Fruit fly (Drosophila melanogaster) whole organism, prepupa: ENCODE results near the gene CG31546.

Experiments used
- CG10631 ChIP-seq: fragments of 200-800 bp; sonication (Bioruptor generic); optimal IDR thresholded peaks from 2 replicates; lab custom pipeline; 2016; ENCODE audit warnings: missing biosample characterization, missing genetic modification characterization
- CG10669 ChIP-seq: fragments of 200-800 bp; sonication (Bioruptor generic); optimal IDR thresholded peaks from 3 replicates; lab custom pipeline; 2018; ENCODE audit warnings: missing biosample characterization, mild to moderate bottlenecking, missing genetic modification characterization, moderate library complexity
- CG11294 ChIP-seq: fragments of 200-800 bp; sonication (Bioruptor generic); IDR thresholded peaks from 2 replicates; pipeline ENCODE4 v1.3.6; 2022; ENCODE audit warnings: missing biosample characterization, missing genetic modification characterization
- CG15336 ChIP-seq: fragments of 200-800 bp; sonication (Bioruptor generic); IDR thresholded peaks from 2 replicates; pipeline ENCODE4 v1.3.6; 2022; ENCODE audit warnings: missing biosample characterization, missing genetic modification characterization
- CG1621 ChIP-seq: fragments of 200-800 bp; sonication (Bioruptor generic); optimal IDR thresholded peaks from 3 replicates; lab custom pipeline; 2018; ENCODE audit warnings: missing biosample characterization, mild to moderate bottlenecking, missing genetic modification characterization
- CG16779 ChIP-seq: fragments of 200-800 bp; sonication (Bioruptor generic); optimal IDR thresholded peaks from 3 replicates; lab custom pipeline; 2017; ENCODE audit warnings: missing biosample characterization, mild to moderate bottlenecking, missing genetic modification characterization
- CG3032 ChIP-seq: fragments of 200-800 bp; optimal IDR thresholded peaks from 2 replicates; lab custom pipeline; 2019; ENCODE audit warnings: missing biosample characterization, mild to moderate bottlenecking, missing genetic modification characterization, moderate library complexity
- CG31627 ChIP-seq: fragments of 200-800 bp; sonication (Bioruptor generic); optimal IDR thresholded peaks from 3 replicates; lab custom pipeline; 2016; ENCODE audit warnings: missing biosample characterization, missing genetic modification characterization
- CG32006 ChIP-seq: fragments of 200-800 bp; sonication (Bioruptor generic); optimal IDR thresholded peaks from 3 replicates; lab custom pipeline; 2017; ENCODE audit warnings: missing biosample characterization, mild to moderate bottlenecking, missing genetic modification characterization
- CG34406 ChIP-seq: fragments of 200-800 bp; sonication (Bioruptor generic); optimal IDR thresholded peaks from 3 replicates; lab custom pipeline; 2016; ENCODE audit warnings: missing biosample characterization, missing genetic modification characterization
- CG3919 ChIP-seq: fragments of 200-800 bp; sonication (Bioruptor generic); optimal IDR thresholded peaks from 3 replicates; lab custom pipeline; 2016; ENCODE audit warnings: missing biosample characterization, missing genetic modification characterization
- CG4318 ChIP-seq: fragments of 200-800 bp; sonication (Bioruptor generic); optimal IDR thresholded peaks from 3 replicates; lab custom pipeline; 2017; ENCODE audit warnings: missing biosample characterization, mild to moderate bottlenecking, missing genetic modification characterization
- CG6276 ChIP-seq: fragments of 200-800 bp; sonication (Bioruptor generic); optimal IDR thresholded peaks from 2 replicates; lab custom pipeline; 2017; ENCODE audit warnings: missing biosample characterization, mild to moderate bottlenecking, missing genetic modification characterization
- CG6854 ChIP-seq: fragments of 200-800 bp; sonication (Bioruptor generic); optimal IDR thresholded peaks from 2 replicates; lab custom pipeline; 2017; ENCODE audit warnings: missing biosample characterization, mild to moderate bottlenecking, missing genetic modification characterization
- CG7368 ChIP-seq: fragments of 200-800 bp; sonication (Bioruptor generic); optimal IDR thresholded peaks from 3 replicates; lab custom pipeline; 2016; ENCODE audit warnings: missing biosample characterization, missing genetic modification characterization
- CG8119 ChIP-seq: fragments of 200-800 bp; sonication (Bioruptor generic); IDR thresholded peaks from 3 replicates; pipeline ENCODE4 v1.3.6; 2022; ENCODE audit warnings: missing biosample characterization, missing genetic modification characterization
- CG8319 ChIP-seq: fragments of 200-800 bp; sonication (Bioruptor generic); optimal IDR thresholded peaks from 3 replicates; lab custom pipeline; 2016; ENCODE audit warnings: missing biosample characterization, missing genetic modification characterization
- CG8632 ChIP-seq: fragments of 200-800 bp; sonication (Bioruptor generic); optimal IDR thresholded peaks from 3 replicates; lab custom pipeline; 2016; ENCODE audit warnings: missing biosample characterization, missing genetic modification characterization
- Eip75B ChIP-seq: fragments of 200-800 bp; sonication (Bioruptor generic); optimal IDR thresholded peaks from 3 replicates; lab custom pipeline; 2016; ENCODE audit warnings: missing biosample characterization, missing genetic modification characterization
- Eip78C ChIP-seq: fragments of 200-800 bp; sonication (Bioruptor generic); peaks from one replicate; lab custom pipeline; 2016; ENCODE audit warnings: missing biosample characterization, missing genetic modification characterization
- Eip93F ChIP-seq: fragments of 200-800 bp; sonication (Bioruptor generic); optimal IDR thresholded peaks from 2 replicates; lab custom pipeline; 2016; ENCODE audit warnings: missing biosample characterization, mild to moderate bottlenecking, missing genetic modification characterization
- Ets21C ChIP-seq: fragments of 200-800 bp; sonication (Bioruptor generic); optimal IDR thresholded peaks from 3 replicates; lab custom pipeline; 2016; ENCODE audit warnings: missing biosample characterization, missing genetic modification characterization
- Ets96B ChIP-seq: fragments of 200-800 bp; optimal IDR thresholded peaks from 2 replicates; lab custom pipeline; 2019; ENCODE audit warnings: missing biosample characterization, mild to moderate bottlenecking, missing genetic modification characterization, moderate library complexity
- Gug ChIP-seq: fragments of 200-800 bp; sonication (Bioruptor generic); IDR thresholded peaks from 2 replicates; pipeline ENCODE4 v1.3.6; 2022; ENCODE audit warnings: missing biosample characterization, missing genetic modification characterization
- Hr38 ChIP-seq: sonication (Bioruptor generic); optimal IDR thresholded peaks from 2 replicates; lab custom pipeline; 2016; ENCODE audit warnings: missing biosample characterization, missing genetic modification characterization
- Hr4 ChIP-seq: fragments of 200-800 bp; sonication (Bioruptor generic); optimal IDR thresholded peaks from 3 replicates; lab custom pipeline; 2016; ENCODE audit warnings: missing biosample characterization, missing genetic modification characterization
- Lpt ChIP-seq: fragments of 200-800 bp; sonication (Bioruptor generic); optimal IDR thresholded peaks from 3 replicates; lab custom pipeline; 2016; ENCODE audit warnings: missing biosample characterization, missing genetic modification characterization
- Met ChIP-seq: fragments of 200-800 bp; sonication (Bioruptor generic); optimal IDR thresholded peaks from 3 replicates; lab custom pipeline; 2016; ENCODE audit warnings: missing biosample characterization, missing genetic modification characterization
- OdsH ChIP-seq: fragments of 200-800 bp; sonication (Bioruptor generic); optimal IDR thresholded peaks from 3 replicates; lab custom pipeline; 2016; ENCODE audit warnings: missing biosample characterization, missing genetic modification characterization
- Smox ChIP-seq: fragments of 200-800 bp; sonication (Bioruptor generic); optimal IDR thresholded peaks from 3 replicates; lab custom pipeline; 2016; ENCODE audit warnings: missing biosample characterization, missing genetic modification characterization
- Sox102F ChIP-seq: fragments of 200-800 bp; sonication (Bioruptor generic); optimal IDR thresholded peaks from 2 replicates; lab custom pipeline; 2016; ENCODE audit warnings: missing biosample characterization, mild to moderate bottlenecking, missing genetic modification characterization
- Sox14 ChIP-seq: fragments of 200-800 bp; sonication (Bioruptor generic); optimal IDR thresholded peaks from 3 replicates; lab custom pipeline; 2016; ENCODE audit warnings: missing biosample characterization, missing genetic modification characterization
- achi ChIP-seq: fragments of 200-800 bp; sonication (Bioruptor generic); optimal IDR thresholded peaks from 3 replicates; lab custom pipeline; 2016; ENCODE audit warnings: missing biosample characterization, missing genetic modification characterization
- acj6 ChIP-seq: fragments of 200-800 bp; sonication (Bioruptor generic); optimal IDR thresholded peaks from 3 replicates; lab custom pipeline; 2016; ENCODE audit warnings: missing biosample characterization, missing genetic modification characterization
- dsx ChIP-seq: fragments of 200-800 bp; optimal IDR thresholded peaks from 3 replicates; lab custom pipeline; 2019; ENCODE audit warnings: missing biosample characterization, mild to moderate bottlenecking, missing genetic modification characterization, moderate library complexity; ENCODE audit not compliant: poor library complexity, severe bottlenecking
- eg ChIP-seq: fragments of 200-800 bp; sonication (Bioruptor generic); IDR thresholded peaks from 3 replicates; pipeline ENCODE4 v1.3.6; 2022; ENCODE audit warnings: missing biosample characterization, missing genetic modification characterization
- esn ChIP-seq: fragments of 200-800 bp; sonication (Bioruptor generic); optimal IDR thresholded peaks from 2 replicates; lab custom pipeline; 2016; ENCODE audit warnings: missing biosample characterization, mild to moderate bottlenecking, missing genetic modification characterization, moderate library complexity
- fkh ChIP-seq: fragments of 200-800 bp; sonication (Bioruptor generic); optimal IDR thresholded peaks from 3 replicates; lab custom pipeline; 2017; ENCODE audit warnings: missing biosample characterization, mild to moderate bottlenecking, missing genetic modification characterization, moderate library complexity
- lz ChIP-seq: fragments of 200-800 bp; sonication (Bioruptor generic); optimal IDR thresholded peaks from 3 replicates; lab custom pipeline; 2016; ENCODE audit warnings: missing biosample characterization, missing genetic modification characterization
- pdm3 ChIP-seq: fragments of 200-800 bp; sonication (Bioruptor generic); optimal IDR thresholded peaks from 3 replicates; lab custom pipeline; 2016; ENCODE audit warnings: missing biosample characterization, missing genetic modification characterization
- salr ChIP-seq, 2 experiments: fragments of 200-800 bp; sonication (Bioruptor generic); optimal IDR thresholded peaks; 3 replicates each; lab custom pipeline; 2016 to 2018; ENCODE audit warnings: missing biosample characterization in 2 of 2, missing genetic modification characterization in 2 of 2, mild to moderate bottlenecking in 1 of 2
- ss ChIP-seq, 2 experiments: fragments of 200-800 bp; sonication (Bioruptor generic); optimal IDR thresholded peaks; 2 replicates in 1 of 2; 3 replicates in 1 of 2; lab custom pipeline; 2017 to 2018; ENCODE audit warnings: mild to moderate bottlenecking in 2 of 2, missing biosample characterization in 2 of 2, missing genetic modification characterization in 2 of 2, moderate library complexity in 1 of 2
- svp ChIP-seq: fragments of 200-800 bp; sonication (Bioruptor generic); peaks from one replicate; lab custom pipeline; 2016; ENCODE audit warnings: missing biosample characterization, missing genetic modification characterization
- topi ChIP-seq: fragments of 200-800 bp; sonication (Bioruptor generic); optimal IDR thresholded peaks from 3 replicates; lab custom pipeline; 2016; ENCODE audit warnings: missing biosample characterization, missing genetic modification characterization

CG31546 gene

dm6 chr3R:5635524-5635923, at the start of gene CG31546:
TSS of gene CG31546 (minus strand) at chr3R:5635624.
- TF ChIP-seq Met (GFP tag; lab: Kevin White, UChicago), result no peak
- TF ChIP-seq fkh (GFP tag; lab: Kevin White, UChicago), result no peak
- TF ChIP-seq CG3032, result no peak
- TF ChIP-seq CG6854 (GFP tag; lab: Kevin White, UChicago), result no peak
- TF ChIP-seq CG16779, result no peak
- TF ChIP-seq CG8319 (GFP tag; lab: Kevin White, UChicago), result no peak
- no peak for TF ChIP-seq CG10669 (GFP tag; lab: Kevin White, UChicago)
- TF ChIP-seq salr (GFP tag; optimal IDR thresholded peaks at IDR 0.05; lab: Kevin White, UChicago), result no peak
- no peak for TF ChIP-seq CG8632 (GFP tag; lab: Kevin White, UChicago)
- no peak for TF ChIP-seq CG31627 (GFP tag; lab: Kevin White, UChicago)
- no peak for TF ChIP-seq Ets96B
- TF ChIP-seq Eip93F (GFP tag; lab: Kevin White, UChicago), result no peak
- TF ChIP-seq topi, result no peak
- TF ChIP-seq pdm3 (GFP tag; lab: Kevin White, UChicago), result no peak
- no peak for TF ChIP-seq CG6276 (GFP tag; lab: Kevin White, UChicago)
- no peak for TF ChIP-seq Hr38 (GFP tag; lab: Kevin White, UChicago)
- TF ChIP-seq Lpt (GFP tag; lab: Kevin White, UChicago), result no peak
- TF ChIP-seq lz, result no peak

dm6 chr3R:5684550-5685118, 49.2 kb upstream of the CG31546 start:
- TF ChIP-seq Eip78C (GFP tag; lab: Kevin White, UChicago), result peak; percentile 60
- TF ChIP-seq Met (GFP tag; lab: Kevin White, UChicago), result no peak
- TF ChIP-seq ss (GFP tag; optimal IDR thresholded peaks at IDR 0.05; lab: Kevin White, UChicago), result peak in 1 of 2 experiments; percentile 12
- TF ChIP-seq CG15336, result no peak
- TF ChIP-seq, all 60 proteins: peak for 2

- peak; percentile 67 for TF ChIP-seq Sox14
- peak; percentile 93 for TF ChIP-seq CG15336
- peak; percentile 75 for TF ChIP-seq CG3919 (GFP tag; lab: Kevin White, UChicago)
- peak; percentile 94 for TF ChIP-seq Hr4 (GFP tag; lab: Kevin White, UChicago)
- peak; percentile 44; the same call in 1 of the 2 replicates for TF ChIP-seq CG11294
- no peak for TF ChIP-seq dsx
- TF ChIP-seq Ets21C (GFP tag; lab: Kevin White, UChicago), result no peak
- TF ChIP-seq Smox (GFP tag; lab: Kevin White, UChicago), result no peak
- peak; percentile 89 for TF ChIP-seq Lpt (GFP tag; lab: Kevin White, UChicago)
- TF ChIP-seq CG6276 (GFP tag; lab: Kevin White, UChicago), result peak; percentile 91
- TF ChIP-seq Sox102F (GFP tag; lab: Kevin White, UChicago), result no peak
- peak; percentile 86 for TF ChIP-seq CG4318 (GFP tag; lab: Kevin White, UChicago)
- TF ChIP-seq eg (GFP tag; lab: Robert Waterston, UW), result peak; percentile 89
- no peak for TF ChIP-seq CG34406
- no peak for TF ChIP-seq Met (GFP tag; lab: Kevin White, UChicago)
- TF ChIP-seq CG6854 (GFP tag; lab: Kevin White, UChicago), result no peak
- TF ChIP-seq achi, result peak; percentile 70
- no peak for TF ChIP-seq CG8319 (GFP tag; lab: Kevin White, UChicago)
- peak; percentile 53 for TF ChIP-seq Eip75B (GFP tag; lab: Kevin White, UChicago)
- TF ChIP-seq topi, result no peak
- peak in 1 of 2 experiments; percentile 84 for TF ChIP-seq ss (GFP tag; optimal IDR thresholded peaks at IDR 0.05; lab: Kevin White, UChicago)
- peak; percentile 53 for TF ChIP-seq CG10631 (GFP tag; lab: Kevin White, UChicago)
- TF ChIP-seq CG1621, result no peak
- no peak for TF ChIP-seq Eip93F (GFP tag; lab: Kevin White, UChicago)
- TF ChIP-seq svp, result no peak
- TF ChIP-seq CG7368 (GFP tag; lab: Kevin White, UChicago), result peak; percentile 38
- TF ChIP-seq salr (GFP tag; optimal IDR thresholded peaks at IDR 0.05; lab: Kevin White, UChicago), result peak in 1 of 2 experiments; percentile 74
- peak; percentile 40 for TF ChIP-seq esn (GFP tag; lab: Kevin White, UChicago)
- TF ChIP-seq Eip78C (GFP tag; lab: Kevin White, UChicago), result peak; percentile 92
- peak; percentile 59 for TF ChIP-seq acj6 (GFP tag; lab: Kevin White, UChicago)
- TF ChIP-seq CG8119 (GFP tag; lab: Robert Waterston, UW), result peak; percentile 91
- TF ChIP-seq OdsH (GFP tag; lab: Kevin White, UChicago), result peak; percentile 70
- peak; percentile 34 for TF ChIP-seq lz
- peak; percentile 93 for TF ChIP-seq CG32006 (GFP tag; lab: Kevin White, UChicago)
- peak; percentile 55 for TF ChIP-seq Gug (GFP tag; lab: Robert Waterston, UW)
These were observed 47.7 kb upstream of the CG31546 start for dm6 chr3R:5682921-5683748.
